Worm (Caenorhabditis elegans) whole organism, midembryonic: Measurements from ENCODE around the gene btb-16.

Experiments used
- T22C8.4 ChIP-seq: fragments of 200-800 bp; sonication (Bioruptor generic); IDR thresholded peaks from 2 replicates; pipeline ENCODE4 v1.3.6; 2022; ENCODE audit warnings: missing genetic modification characterization, missing compliant biosample characterization
- cog-1 ChIP-seq: sonication (generic microtip); optimal IDR thresholded peaks from 2 replicates; lab custom pipeline; 2016; ENCODE audit warnings: missing genetic modification characterization, missing compliant biosample characterization
- flt-1 ChIP-seq: fragments of 200-800 bp; sonication (Bioruptor generic); IDR thresholded peaks from 2 replicates; pipeline ENCODE4 v1.3.6; 2022; ENCODE audit warnings: missing genetic modification characterization, missing compliant biosample characterization
- klf-2 ChIP-seq: fragments of 200-800 bp; sonication (Bioruptor generic); conservative IDR thresholded peaks from 2 replicates; pipeline ENCODE4 v1.3.6; 2022; ENCODE audit warnings: missing genetic modification reagents, missing genetic modification characterization, missing compliant biosample characterization
- med-1 ChIP-seq: sonication (generic microtip); optimal IDR thresholded peaks from 2 replicates; lab custom pipeline; 2017; ENCODE audit warnings: missing genetic modification characterization, mild to moderate bottlenecking, missing compliant biosample characterization, antibody characterized with exemption, missing genetic modification reagents; ENCODE audit not compliant: insufficient read depth
- ref-1 ChIP-seq: fragments of 200-800 bp; sonication (Bioruptor generic); conservative IDR thresholded peaks from 2 replicates; pipeline ENCODE4 v1.3.6; 2022; ENCODE audit warnings: missing genetic modification reagents, missing genetic modification characterization, missing compliant biosample characterization
- tab-1 ChIP-seq: fragments of 200-800 bp; sonication (Bioruptor generic); IDR thresholded peaks from 2 replicates; pipeline ENCODE4 v1.3.6; 2022; ENCODE audit warnings: missing genetic modification characterization, missing compliant biosample characterization
- ztf-23 ChIP-seq: fragments of 200-800 bp; sonication (Bioruptor generic); IDR thresholded peaks from 2 replicates; pipeline ENCODE4 v1.3.6; 2022; ENCODE audit warnings: missing genetic modification reagents, missing genetic modification characterization, missing compliant biosample characterization
- ztf-29 ChIP-seq: fragments of 200-800 bp; sonication (Bioruptor generic); IDR thresholded peaks from 2 replicates; pipeline ENCODE4 v1.3.6; 2022; ENCODE audit warnings: missing genetic modification reagents, missing genetic modification characterization, missing compliant biosample characterization

The btb-16 gene

ce11 chrII:3296644-3297043 is at the start of gene btb-16:
TSS of gene btb-16 (plus strand) at chrII:3296883.
- TF ChIP-seq ztf-29 (GFP tag; lab: Robert Waterston, UW) (no peak), med-1 (GFP tag; lab: Kevin White, UChicago) (no peak), klf-2 (no peak), ztf-23 (GFP tag; lab: Robert Waterston, UW) (no peak), T22C8.4 (GFP tag; lab: Robert Waterston, UW) (no peak), flt-1 (GFP tag; lab: Robert Waterston, UW) (no peak), tab-1 (GFP tag; lab: Robert Waterston, UW) (no peak), ref-1 (GFP tag; lab: Robert Waterston, UW) (no peak), cog-1 (no peak)

- TF ChIP-seq cog-1 (no peak), ref-1 (GFP tag; lab: Robert Waterston, UW) (no peak), flt-1 (GFP tag; lab: Robert Waterston, UW) (no peak), ztf-23 (GFP tag; lab: Robert Waterston, UW) (no peak), med-1 (GFP tag; lab: Kevin White, UChicago) (no peak), ztf-29 (GFP tag; lab: Robert Waterston, UW) (no peak), tab-1 (GFP tag; lab: Robert Waterston, UW) (no peak), T22C8.4 (GFP tag; lab: Robert Waterston, UW) (no peak), klf-2 (no peak)
Observed at ce11 chrII:3247556-3247955, 49.1 kb upstream of the btb-16 start.

ce11 chrII:3248043-3248718 is 48.5 kb upstream of the btb-16 start, which contains the start of the genes fbxc-50 and C17F4.2:
TSS of gene fbxc-50 (minus strand) at chrII:3248123.
TSS of gene C17F4.2 (plus strand) at chrII:3248668.
- TF ChIP-seq ztf-29 (GFP tag; lab: Robert Waterston, UW) (no peak), ztf-23 (GFP tag; lab: Robert Waterston, UW) (no peak), flt-1 (GFP tag; lab: Robert Waterston, UW) (no peak), klf-2 (no peak), T22C8.4 (GFP tag; lab: Robert Waterston, UW) (0 out of 2 replicates have a peak, but pooled peaks have one; percentile 36)

DNA sequence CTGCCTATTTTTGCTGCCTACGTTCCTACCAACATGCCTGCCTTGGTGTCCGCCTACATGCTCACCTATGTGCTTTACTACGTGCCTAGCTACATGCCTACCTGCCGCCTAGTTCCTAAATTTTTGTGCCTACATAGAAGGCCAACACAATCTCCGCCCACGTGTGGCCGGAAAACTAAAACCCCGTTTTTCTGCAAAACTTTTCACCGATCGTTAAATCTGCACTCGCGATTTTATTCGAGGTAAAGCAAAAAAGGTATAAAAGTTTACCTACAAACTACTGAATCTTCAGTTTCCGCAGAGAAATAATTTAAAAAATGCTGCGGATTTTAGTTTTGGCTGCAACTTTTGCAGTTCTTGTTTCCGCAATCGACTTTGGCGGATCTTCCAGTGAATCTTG is 47.3 kb upstream of the btb-16 start, which contains the start of gene clec-124:
TSS of gene clec-124 (plus strand) at position 301 of the 400 bp plus-strand sequence.
- no peak for TF ChIP-seq klf-2

DNA sequence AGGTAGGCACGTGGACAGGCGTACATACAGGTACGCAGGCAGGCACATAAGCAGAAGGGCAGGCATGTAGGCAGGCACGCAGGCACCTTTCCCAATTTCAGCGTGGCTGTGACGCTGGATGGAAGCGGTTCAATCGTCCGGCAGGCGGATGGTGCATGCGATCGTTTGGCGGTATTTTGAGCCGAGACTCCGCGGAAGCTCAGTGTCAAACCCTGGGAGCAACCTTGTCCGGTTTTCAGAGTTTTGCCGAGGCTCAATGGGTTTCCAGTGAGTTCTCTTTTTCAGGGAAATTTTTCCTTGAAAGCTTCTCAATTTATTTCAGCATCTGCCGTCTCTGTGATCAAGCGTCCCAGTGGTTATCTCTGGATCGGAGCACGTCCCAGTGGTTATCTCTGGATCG is 46.5 kb upstream of the btb-16 start:
- no peak for TF ChIP-seq ztf-29 (GFP tag; lab: Robert Waterston, UW)
- no peak for TF ChIP-seq med-1 (GFP tag; lab: Kevin White, UChicago)
- no peak for TF ChIP-seq T22C8.4 (GFP tag; lab: Robert Waterston, UW)
- TF ChIP-seq tab-1 (GFP tag; lab: Robert Waterston, UW): no peak
- TF ChIP-seq ref-1 (GFP tag; lab: Robert Waterston, UW): no peak
- no peak for TF ChIP-seq cog-1
- no peak for TF ChIP-seq klf-2
- TF ChIP-seq ztf-23 (GFP tag; lab: Robert Waterston, UW): no peak
- no peak for TF ChIP-seq flt-1 (GFP tag; lab: Robert Waterston, UW)

DNA sequence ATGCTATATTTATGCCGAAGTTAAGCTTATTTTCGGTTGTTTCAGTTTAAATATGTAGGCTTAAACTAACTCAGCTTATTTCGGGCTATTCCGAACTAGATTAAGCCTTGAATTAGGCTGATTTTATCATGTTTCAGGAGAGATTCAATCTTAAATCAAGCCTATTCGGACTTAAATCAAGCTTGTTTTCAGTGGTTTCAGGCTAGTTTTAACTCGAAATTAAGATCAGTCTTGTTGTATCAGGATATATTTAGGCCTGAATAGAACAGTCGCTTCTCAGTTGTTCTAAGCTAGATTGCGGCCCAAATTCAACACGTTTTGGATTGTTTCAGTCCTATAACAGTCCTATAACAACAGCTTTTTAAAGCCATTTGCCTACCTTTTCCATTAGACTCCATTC is 44.9 kb upstream of the btb-16 start:
- TF ChIP-seq flt-1 (GFP tag; lab: Robert Waterston, UW): no peak
- TF ChIP-seq tab-1 (GFP tag; lab: Robert Waterston, UW): no peak
- TF ChIP-seq cog-1: no peak

DNA sequence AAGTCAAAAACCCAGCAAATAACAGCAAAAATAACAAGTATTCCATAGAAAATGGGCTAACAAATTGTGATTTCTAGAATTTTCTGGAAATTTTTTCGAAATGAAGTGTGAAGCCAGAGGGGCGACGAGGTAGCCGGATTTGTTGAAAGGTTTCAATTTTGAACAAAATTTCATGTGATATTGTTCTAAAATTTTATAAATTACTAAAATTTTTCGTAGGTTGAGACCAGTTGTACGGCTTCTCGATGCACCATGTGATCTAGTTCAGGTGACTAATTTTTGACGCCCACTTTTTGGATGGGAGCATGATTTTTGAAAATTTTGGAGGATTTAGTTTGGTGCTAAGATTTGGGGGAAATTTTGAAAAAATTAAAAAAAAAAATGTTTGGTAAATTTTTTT is 37.4 kb upstream of the btb-16 start, which contains the start of gene gcy-19:
TSS of gene gcy-19 (minus strand) at position 101 of the 400 bp plus-strand sequence.
- TF ChIP-seq T22C8.4 (GFP tag; lab: Robert Waterston, UW): no peak

- TF ChIP-seq tab-1 (GFP tag; lab: Robert Waterston, UW): no peak
- TF ChIP-seq ref-1 (GFP tag; lab: Robert Waterston, UW): no peak
- TF ChIP-seq ztf-29 (GFP tag; lab: Robert Waterston, UW): no peak
- TF ChIP-seq klf-2: no peak
- no peak for TF ChIP-seq flt-1 (GFP tag; lab: Robert Waterston, UW)
- no peak for TF ChIP-seq cog-1
- no peak for TF ChIP-seq med-1 (GFP tag; lab: Kevin White, UChicago)
- no peak for TF ChIP-seq T22C8.4 (GFP tag; lab: Robert Waterston, UW)
- no peak for TF ChIP-seq ztf-23 (GFP tag; lab: Robert Waterston, UW)
Observed at ce11 chrII:3262504-3262903, 34.2 kb upstream of the btb-16 start, which contains the start of gene F02E11.2. TSS of gene F02E11.2 (plus strand) at chrII:3262804.

DNA sequence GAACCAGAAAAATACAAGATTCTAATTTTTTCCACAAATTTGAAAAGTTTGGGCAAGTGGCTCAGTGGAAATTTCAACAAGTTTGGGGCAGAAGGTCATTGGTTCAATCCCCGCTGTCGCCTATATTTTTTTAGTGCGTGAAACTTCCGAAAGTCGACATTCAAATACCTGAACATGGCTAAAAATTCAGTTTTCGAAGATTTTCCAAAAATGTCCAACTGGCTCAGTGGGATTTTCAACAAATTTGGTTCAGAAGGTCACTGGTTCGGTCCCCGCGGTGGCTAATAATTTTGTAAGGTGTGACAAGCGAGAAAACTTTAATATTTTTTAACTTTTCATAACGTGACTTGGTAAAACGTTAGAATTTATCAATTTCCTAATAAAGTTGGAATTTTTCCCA is 32.0 kb upstream of the btb-16 start:
- TF ChIP-seq ztf-29 (GFP tag; lab: Robert Waterston, UW) (no peak), ref-1 (GFP tag; lab: Robert Waterston, UW) (no peak), ztf-23 (GFP tag; lab: Robert Waterston, UW) (no peak), flt-1 (GFP tag; lab: Robert Waterston, UW) (no peak), med-1 (GFP tag; lab: Kevin White, UChicago) (no peak), tab-1 (GFP tag; lab: Robert Waterston, UW) (no peak), T22C8.4 (GFP tag; lab: Robert Waterston, UW) (no peak), klf-2 (no peak), cog-1 (no peak)

ce11 chrII:3267365-3267764 is 29.3 kb upstream of the btb-16 start, which contains the start of gene F02E11.7:
TSS of gene F02E11.7 (plus strand) at chrII:3267665.
- TF ChIP-seq klf-2 (no peak), flt-1 (GFP tag; lab: Robert Waterston, UW) (no peak), ztf-29 (GFP tag; lab: Robert Waterston, UW) (no peak), ztf-23 (GFP tag; lab: Robert Waterston, UW) (no peak), ref-1 (GFP tag; lab: Robert Waterston, UW) (no peak), med-1 (GFP tag; lab: Kevin White, UChicago) (no peak), T22C8.4 (GFP tag; lab: Robert Waterston, UW) (no peak), cog-1 (no peak), tab-1 (GFP tag; lab: Robert Waterston, UW) (no peak)
